Worm (Caenorhabditis elegans) whole organism, L4 larva: ENCODE results near the gene R12C12.9.

Source experiments
- F10B5.3 ChIP-seq: sonication (generic microtip); optimal IDR thresholded peaks from 2 replicates; lab custom pipeline; 2016; ENCODE audit warnings: mild to moderate bottlenecking, missing genetic modification characterization, missing compliant biosample characterization
- F26F4.8 ChIP-seq: fragments of 200-800 bp; sonication (Bioruptor generic); conservative IDR thresholded peaks from 2 replicates; pipeline ENCODE4 v1.3.6; 2022; ENCODE audit warnings: missing genetic modification characterization, missing compliant biosample characterization
- F37D6.2 ChIP-seq: sonication (generic microtip); optimal IDR thresholded peaks from 2 replicates; lab custom pipeline; 2016; ENCODE audit warnings: mild to moderate bottlenecking, missing genetic modification characterization, missing compliant biosample characterization
- T20F7.1 ChIP-seq: fragments of 200-800 bp; sonication (Bioruptor generic); optimal IDR thresholded peaks from 2 replicates; lab custom pipeline; 2018; ENCODE audit warnings: mild to moderate bottlenecking, missing genetic modification characterization, missing compliant biosample characterization
- T26A8.4 ChIP-seq: fragments of 200-800 bp; sonication (Bioruptor generic); IDR thresholded peaks from 2 replicates; pipeline ENCODE4 v1.3.6; 2022; ENCODE audit warnings: missing genetic modification characterization, missing compliant biosample characterization
- Y5F2A.4 ChIP-seq: fragments of 200-800 bp; sonication (Bioruptor generic); optimal IDR thresholded peaks from 2 replicates; lab custom pipeline; 2018; ENCODE audit warnings: mild to moderate bottlenecking, missing genetic modification characterization, missing compliant biosample characterization
- Y75B8A.6 ChIP-seq: fragments of 200-800 bp; sonication (Bioruptor generic); IDR thresholded peaks from 2 replicates; pipeline ENCODE4 v1.3.6; 2022; ENCODE audit warnings: missing genetic modification reagents, missing genetic modification characterization, missing compliant biosample characterization
- aha-1 ChIP-seq: fragments of 150-350 bp; peaks from one replicate; lab custom pipeline; 2014; ENCODE audit warnings: missing biosample characterization, missing genetic modification characterization
- aly-2 ChIP-seq: sonication (generic microtip); optimal IDR thresholded peaks from 2 replicates; lab custom pipeline; 2018; ENCODE audit warnings: missing biosample characterization, missing genetic modification characterization
- ama-1 ChIP-seq: fragments of 150-350 bp; optimal IDR thresholded peaks from 2 replicates; lab custom pipeline; 2014; ENCODE audit warnings: inconsistent platforms, mixed read lengths
- ceh-28 ChIP-seq: fragments of 150-350 bp; optimal IDR thresholded peaks from 2 replicates; lab custom pipeline; 2014; ENCODE audit warnings: missing biosample characterization, missing genetic modification reagents, missing genetic modification characterization
- ceh-82 ChIP-seq: sonication (generic microtip); optimal IDR thresholded peaks from 2 replicates; lab custom pipeline; 2017; ENCODE audit warnings: missing biosample characterization, missing genetic modification characterization
- ces-1 ChIP-seq: fragments of 150-350 bp; sonication (generic microtip); optimal IDR thresholded peaks from 4 replicates; lab custom pipeline; 2014; ENCODE audit warnings: missing biosample characterization, missing genetic modification reagents, missing genetic modification characterization
- cey-2 ChIP-seq: sonication (generic microtip); optimal IDR thresholded peaks from 3 replicates; lab custom pipeline; 2017; ENCODE audit warnings: missing genetic modification characterization, mild to moderate bottlenecking, missing compliant biosample characterization, antibody characterized with exemption, borderline replicate concordance; ENCODE audit not compliant: insufficient read depth
- daf-8 ChIP-seq: fragments of 200-800 bp; sonication (Bioruptor generic); IDR thresholded peaks from 2 replicates; pipeline ENCODE4 v1.3.6; 2022; ENCODE audit warnings: missing genetic modification characterization, missing compliant biosample characterization
- duxl-1 ChIP-seq: sonication (generic microtip); optimal IDR thresholded peaks from 2 replicates; lab custom pipeline; 2016; ENCODE audit warnings: mild to moderate bottlenecking, missing genetic modification characterization, moderate library complexity, missing compliant biosample characterization; ENCODE audit not compliant: poor library complexity
- egl-43 ChIP-seq: fragments of 200-800 bp; sonication (Bioruptor generic); IDR thresholded peaks from 2 replicates; pipeline ENCODE4 v1.3.6; 2022; ENCODE audit warnings: missing genetic modification reagents, missing genetic modification characterization, missing compliant biosample characterization
- fos-1 ChIP-seq: fragments of 150-350 bp; optimal IDR thresholded peaks from 2 replicates; lab custom pipeline; 2014; ENCODE audit warnings: missing biosample characterization, missing genetic modification characterization
- hif-1 ChIP-seq, 2 experiments: sonication (generic microtip); optimal IDR thresholded peaks; 2 replicates each; lab custom pipeline; 2016 to 2017; ENCODE audit warnings: missing compliant biosample characterization in 2 of 2, missing genetic modification characterization in 2 of 2, missing genetic modification reagents in 2 of 2, missing genotype in 2 of 2, mild to moderate bottlenecking in 1 of 2
- hlh-11 ChIP-seq: fragments of 200-800 bp; sonication (Bioruptor generic); optimal IDR thresholded peaks from 2 replicates; lab custom pipeline; 2018; ENCODE audit warnings: mild to moderate bottlenecking, missing genetic modification characterization, missing compliant biosample characterization
- jun-1 ChIP-seq: fragments of 150-350 bp; optimal IDR thresholded peaks from 2 replicates; lab custom pipeline; 2014; ENCODE audit warnings: missing biosample characterization, missing genetic modification reagents, missing genetic modification characterization
- lim-7 ChIP-seq: fragments of 200-800 bp; sonication (Bioruptor generic); IDR thresholded peaks from 2 replicates; pipeline ENCODE4 v1.3.6; 2022; ENCODE audit warnings: missing genetic modification characterization, missing compliant biosample characterization
- lin-15B ChIP-seq: fragments of 150-350 bp; sonication (generic microtip); optimal IDR thresholded peaks from 3 replicates; lab custom pipeline; 2014; ENCODE audit warnings: missing biosample characterization, missing genetic modification characterization
- lin-38 ChIP-seq: fragments of 200-800 bp; sonication (Bioruptor generic); IDR thresholded peaks from 2 replicates; pipeline ENCODE4 v1.3.6; 2022; ENCODE audit warnings: missing genetic modification reagents, missing genetic modification characterization, missing compliant biosample characterization
- lir-3 ChIP-seq: sonication (generic microtip); optimal IDR thresholded peaks from 2 replicates; lab custom pipeline; 2016; ENCODE audit warnings: mild to moderate bottlenecking, missing genetic modification characterization, missing compliant biosample characterization
- madf-5 ChIP-seq, 2 experiments: fragments of 200-800 bp; sonication (Bioruptor generic); IDR thresholded peaks; 2 replicates each; pipeline ENCODE4 v1.3.6; 2022; ENCODE audit warnings: missing compliant biosample characterization in 2 of 2, missing genetic modification characterization in 2 of 2
- mdl-1 ChIP-seq, 2 experiments: fragments of 150-350 bp in 1 of 2; sonication (generic microtip) in 1 of 2; optimal IDR thresholded peaks; 2 replicates each; lab custom pipeline; 2014 to 2017; ENCODE audit warnings: missing biosample characterization in 2 of 2, missing genetic modification characterization in 2 of 2
- mdt-29 ChIP-seq: fragments of 200-800 bp; sonication (Bioruptor generic); IDR thresholded peaks from 2 replicates; pipeline ENCODE4 v1.3.6; 2022; ENCODE audit warnings: missing genetic modification reagents, missing genetic modification characterization, missing compliant biosample characterization
- mep-1 ChIP-seq: fragments of 150-350 bp; sonication (generic microtip); optimal IDR thresholded peaks from 3 replicates; lab custom pipeline; 2014; ENCODE audit warnings: missing biosample characterization, missing genetic modification characterization
- mes-2 ChIP-seq: sonication (generic microtip); optimal IDR thresholded peaks from 2 replicates; lab custom pipeline; 2016; ENCODE audit warnings: missing genotype, mild to moderate bottlenecking, missing genetic modification characterization, missing compliant biosample characterization; ENCODE audit not compliant: poor library complexity, severe bottlenecking
- mxl-2 ChIP-seq: fragments of 200-800 bp; sonication (Bioruptor generic); conservative IDR thresholded peaks from 2 replicates; pipeline ENCODE4 v1.3.6; 2022; ENCODE audit warnings: missing genetic modification reagents, missing genetic modification characterization, missing compliant biosample characterization
- mxl-3 ChIP-seq: fragments of 200-800 bp; sonication (Bioruptor generic); optimal IDR thresholded peaks from 2 replicates; lab custom pipeline; 2018; ENCODE audit warnings: mild to moderate bottlenecking, missing genetic modification characterization, missing compliant biosample characterization
- nhr-111 ChIP-seq: fragments of 200-800 bp; sonication (Bioruptor generic); optimal IDR thresholded peaks from 2 replicates; lab custom pipeline; 2018; ENCODE audit warnings: mild to moderate bottlenecking, missing genetic modification characterization, missing compliant biosample characterization
- nhr-25 ChIP-seq: sonication (generic microtip); optimal IDR thresholded peaks from 2 replicates; lab custom pipeline; 2017; ENCODE audit warnings: missing genetic modification characterization, mild to moderate bottlenecking, missing compliant biosample characterization, antibody characterized with exemption, moderate library complexity, borderline replicate concordance; ENCODE audit not compliant: insufficient read depth
- nhr-42 ChIP-seq: fragments of 200-800 bp; sonication (Bioruptor generic); IDR thresholded peaks from 2 replicates; pipeline ENCODE4 v1.3.6; 2022; ENCODE audit warnings: missing genetic modification characterization, missing compliant biosample characterization
- nhr-6 ChIP-seq: fragments of 150-350 bp; optimal IDR thresholded peaks from 2 replicates; lab custom pipeline; 2014; ENCODE audit warnings: missing biosample characterization, missing genetic modification characterization
- nhr-76 ChIP-seq: fragments of 150-350 bp; optimal IDR thresholded peaks from 2 replicates; lab custom pipeline; 2014; ENCODE audit warnings: missing biosample characterization, missing genetic modification characterization
- nhr-77 ChIP-seq: fragments of 150-350 bp; optimal IDR thresholded peaks from 2 replicates; lab custom pipeline; 2014; ENCODE audit warnings: missing biosample characterization, missing genetic modification characterization
- php-3 ChIP-seq: fragments of 200-800 bp; sonication (Bioruptor generic); IDR thresholded peaks from 2 replicates; pipeline ENCODE4 v1.3.6; 2022; ENCODE audit warnings: missing genetic modification reagents, missing genetic modification characterization, missing compliant biosample characterization
- pqm-1 ChIP-seq: sonication (generic microtip); optimal IDR thresholded peaks from 2 replicates; lab custom pipeline; 2017; ENCODE audit warnings: missing biosample characterization, missing genetic modification characterization
- saeg-2 ChIP-seq: fragments of 200-800 bp; sonication (Bioruptor generic); IDR thresholded peaks from 2 replicates; pipeline ENCODE4 v1.3.6; 2022; ENCODE audit warnings: missing genetic modification reagents, missing genetic modification characterization, missing compliant biosample characterization
- sdz-12 ChIP-seq: fragments of 200-800 bp; sonication (Bioruptor generic); optimal IDR thresholded peaks from 2 replicates; lab custom pipeline; 2018; ENCODE audit warnings: mild to moderate bottlenecking, missing genetic modification characterization, missing compliant biosample characterization
- set-16 ChIP-seq: fragments of 200-800 bp; sonication (Bioruptor generic); IDR thresholded peaks from 2 replicates; pipeline ENCODE4 v1.3.6; 2022; ENCODE audit warnings: missing genetic modification reagents, missing genetic modification characterization, missing compliant biosample characterization
- skn-1 ChIP-seq: fragments of 150-350 bp; optimal IDR thresholded peaks from 2 replicates; lab custom pipeline; 2014; ENCODE audit warnings: missing biosample characterization, missing genetic modification characterization
- spr-1 ChIP-seq: sonication (generic microtip); optimal IDR thresholded peaks from 2 replicates; lab custom pipeline; 2016; ENCODE audit warnings: mild to moderate bottlenecking, missing genetic modification characterization, missing compliant biosample characterization
- vab-7 ChIP-seq: fragments of 200-800 bp; sonication (Bioruptor generic); IDR thresholded peaks from 2 replicates; pipeline ENCODE4 v1.3.6; 2022; ENCODE audit warnings: missing genetic modification reagents, missing genetic modification characterization, missing compliant biosample characterization
- zfp-2 ChIP-seq: sonication (generic microtip); optimal IDR thresholded peaks from 2 replicates; lab custom pipeline; 2016; ENCODE audit warnings: mild to moderate bottlenecking, missing genetic modification characterization, missing compliant biosample characterization
- zfp-3 ChIP-seq: fragments of 200-800 bp; sonication (Bioruptor generic); conservative IDR thresholded peaks from 2 replicates; pipeline ENCODE4 v1.3.6; 2022; ENCODE audit warnings: missing genetic modification reagents, missing genetic modification characterization, missing compliant biosample characterization
- zip-11 ChIP-seq: fragments of 200-800 bp; sonication (Bioruptor generic); IDR thresholded peaks from 2 replicates; pipeline ENCODE4 v1.3.6; 2022; ENCODE audit warnings: missing genetic modification characterization, missing compliant biosample characterization
- ztf-11 ChIP-seq: fragments of 150-350 bp; optimal IDR thresholded peaks from 2 replicates; lab custom pipeline; 2014; ENCODE audit warnings: missing biosample characterization, missing genetic modification characterization
- ztf-7 ChIP-seq: fragments of 150-350 bp; optimal IDR thresholded peaks from 2 replicates; lab custom pipeline; 2014; ENCODE audit warnings: missing biosample characterization, missing genetic modification characterization

R12C12.9 gene

ce11 chrII:6047639-6048159 is 22.9 kb upstream of the R12C12.9 start, which contains the start of the genes R12C12.6 and ran-5 (continued):
- TF ChIP-seq zip-11 (no peak), mxl-2 (GFP tag; lab: Robert Waterston, UW) (no peak), ztf-7 (tag; lab: Kevin White, UChicago) (peak; percentile 75), lin-15B (tag; lab: Kevin White, UChicago) (no peak), lir-3 (tag; lab: Kevin White, UChicago) (peak; percentile 27), skn-1 (tag; lab: Kevin White, UChicago) (no peak), F10B5.3 (tag; lab: Kevin White, UChicago) (peak; percentile 75), egl-43 (GFP tag; lab: Robert Waterston, UW) (no peak), T26A8.4 (GFP tag; lab: Robert Waterston, UW) (peak; percentile 81), mdl-1 (tag; optimal IDR thresholded peaks at IDR 0.05; lab: Kevin White, UChicago) (peak in 1 of 2 experiments; percentile 9), mes-2 (tag; lab: Kevin White, UChicago) (peak; percentile 94), nhr-25 (no peak), hlh-11 (tag; lab: Kevin White, UChicago) (peak; percentile 68), aha-1 (tag; lab: Kevin White, UChicago) (no peak), nhr-6 (tag; lab: Kevin White, UChicago) (peak; percentile 52), set-16 (GFP tag; lab: Robert Waterston, UW) (no peak), pqm-1 (peak; percentile 32), duxl-1 (tag; lab: Kevin White, UChicago) (peak; percentile 81), zfp-3 (GFP tag; lab: Robert Waterston, UW) (no peak), ama-1 (lab: Kevin White, UChicago) (no peak), nhr-111 (GFP tag; lab: Kevin White, UChicago) (no peak), zfp-2 (tag; lab: Kevin White, UChicago) (peak; percentile 13), sdz-12 (no peak), hif-1 (tag; optimal IDR thresholded peaks at IDR 0.05; lab: Kevin White, UChicago) (no peak), ceh-82 (tag; lab: Kevin White, UChicago) (no peak), nhr-76 (tag; lab: Kevin White, UChicago) (no peak), T20F7.1 (GFP tag; lab: Kevin White, UChicago) (peak; percentile 79), nhr-42 (GFP tag; lab: Robert Waterston, UW) (peak; percentile 71; the same call in 1 of the 2 replicates), cey-2 (no peak), mep-1 (tag; lab: Kevin White, UChicago) (peak; percentile 87), fos-1 (no peak), Y75B8A.6 (GFP tag; lab: Robert Waterston, UW) (no peak), saeg-2 (0 out of 2 replicates have a peak, but pooled peaks have one; percentile 12), jun-1 (tag; lab: Kevin White, UChicago) (peak; percentile 4), lin-38 (GFP tag; lab: Robert Waterston, UW) (peak; percentile 87), lim-7 (GFP tag; lab: Robert Waterston, UW) (no peak), F37D6.2 (peak; percentile 56), daf-8 (GFP tag; lab: Robert Waterston, UW) (no peak), mdt-29 (GFP tag; lab: Robert Waterston, UW) (no peak), php-3 (GFP tag; lab: Robert Waterston, UW) (no peak), ztf-11 (tag; lab: Kevin White, UChicago) (no peak), Y5F2A.4 (GFP tag; lab: Kevin White, UChicago) (no peak), mxl-3 (GFP tag; lab: Kevin White, UChicago) (no peak), vab-7 (GFP tag; lab: Robert Waterston, UW) (no peak), nhr-77 (tag; lab: Kevin White, UChicago) (peak; percentile 32), spr-1 (tag; lab: Kevin White, UChicago) (peak; percentile 74), madf-5 (GFP tag; IDR thresholded peaks at IDR 0.05; lab: Robert Waterston, UW) (no peak), ceh-28 (tag; lab: Kevin White, UChicago) (no peak), aly-2 (tag; lab: Kevin White, UChicago) (no peak), F26F4.8 (GFP tag; lab: Robert Waterston, UW) (no peak), ces-1 (GFP tag; lab: Kevin White, UChicago) (no peak)
